Worm (Caenorhabditis elegans) whole organism, young adult: ENCODE measurements around the gene sri-67.

ENCODE experiments used
- ceh-58 ChIP-seq: fragments of 200-800 bp; sonication (Bioruptor generic); IDR thresholded peaks from 2 replicates; pipeline ENCODE4 v1.3.6; 2022; ENCODE audit warnings: missing genetic modification characterization, missing compliant biosample characterization
- lin-26 ChIP-seq: fragments of 200-800 bp; sonication (Bioruptor generic); IDR thresholded peaks from 2 replicates; pipeline ENCODE4 v1.3.6; 2022; ENCODE audit warnings: missing genetic modification reagents, missing genetic modification characterization, missing compliant biosample characterization
- nhr-27 ChIP-seq: fragments of 200-800 bp; sonication (Bioruptor generic); optimal IDR thresholded peaks from 2 replicates; lab custom pipeline; 2018; ENCODE audit warnings: mild to moderate bottlenecking, missing genetic modification characterization, moderate library complexity, missing compliant biosample characterization
- pha-4 ChIP-seq: fragments of 150-350 bp; sonication (generic microtip); optimal IDR thresholded peaks from 2 replicates; lab custom pipeline; 2014; ENCODE audit warnings: missing biosample characterization, missing genetic modification reagents, missing genetic modification characterization
- sdz-38 ChIP-seq: sonication (generic microtip); optimal IDR thresholded peaks from 2 replicates; lab custom pipeline; 2016; ENCODE audit warnings: missing genotype, missing genetic modification characterization, missing compliant biosample characterization

DNA sequence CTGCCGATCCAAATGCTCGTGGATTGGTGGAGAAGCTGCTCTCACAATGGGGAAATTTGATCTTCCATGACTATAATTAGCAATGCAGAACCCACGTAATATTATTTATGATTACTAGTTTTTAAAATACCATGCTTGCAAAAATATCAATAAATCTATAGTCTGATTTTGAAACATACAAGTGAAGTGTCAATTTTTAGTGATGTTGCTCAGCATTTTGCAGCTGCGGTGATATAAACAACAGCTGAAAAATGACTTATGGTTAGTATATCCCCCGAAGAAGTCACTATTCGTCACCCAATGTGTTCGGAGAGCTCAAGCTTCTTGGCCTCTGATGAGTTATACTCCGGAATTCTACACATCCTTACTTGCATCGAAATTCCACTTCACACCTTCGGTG, 29.0 kb upstream of the sri-67 start, which contains the start of gene srh-172:
- TF ChIP-seq sdz-38 (tag; lab: Kevin White, UChicago) (no peak), nhr-27 (tag; lab: Kevin White, UChicago) (no peak), pha-4 (tag; lab: Kevin White, UChicago) (no peak), ceh-58 (GFP tag; lab: Robert Waterston, UW) (no peak), lin-26 (GFP tag; lab: Robert Waterston, UW) (no peak)
